Worm (Caenorhabditis elegans) whole organism, L1 larva: ENCODE measurements around the gene Y22D7AR.7.

ENCODE experiments used
- egl-27 ChIP-seq, 2 experiments: fragments of 150-350 bp in 1 of 2; sonication (generic microtip); optimal IDR thresholded peaks; 3 replicates each; lab custom pipeline; 2017 to 2018; ENCODE audit warnings: missing biosample characterization in 2 of 2, missing genetic modification characterization in 2 of 2, missing genetic modification reagents in 2 of 2
- fkh-4 ChIP-seq: sonication (generic microtip); optimal IDR thresholded peaks from 2 replicates; lab custom pipeline; 2016; ENCODE audit warnings: missing compliant biosample characterization, missing genetic modification characterization, borderline replicate concordance
- mab-9 ChIP-seq: fragments of 200-800 bp; sonication (Bioruptor generic); IDR thresholded peaks from 2 replicates; pipeline ENCODE4 v1.3.6; 2022; ENCODE audit warnings: missing genetic modification reagents, missing genetic modification characterization, missing compliant biosample characterization
- nhr-237 ChIP-seq: fragments of 150-350 bp; optimal IDR thresholded peaks from 2 replicates; lab custom pipeline; 2014; ENCODE audit warnings: missing biosample characterization, missing genetic modification characterization
- skn-1 ChIP-seq: fragments of 150-350 bp; optimal IDR thresholded peaks from 2 replicates; lab custom pipeline; 2014; ENCODE audit warnings: missing biosample characterization, missing genetic modification characterization
- unc-62 ChIP-seq: fragments of 150-350 bp; optimal IDR thresholded peaks from 2 replicates; lab custom pipeline; 2014; ENCODE audit warnings: missing biosample characterization, missing genetic modification reagents, missing genetic modification characterization

ce11 chrIII:1682262-1682661 is 5.6 kb downstream of the Y22D7AR.7 start:
- no peak for TF ChIP-seq nhr-237
- TF ChIP-seq mab-9 (GFP tag; lab: Robert Waterston, UW) = 0 out of 2 replicates have a peak, but pooled peaks have one; percentile 16
- TF ChIP-seq fkh-4 (tag; lab: Kevin White, UChicago) = no peak
- TF ChIP-seq unc-62 (GFP tag; lab: Kevin White, UChicago) = no peak
- TF ChIP-seq skn-1 (tag; lab: Kevin White, UChicago) = peak; percentile 26
- TF ChIP-seq egl-27 (tag; optimal IDR thresholded peaks at IDR 0.05; lab: Kevin White, UChicago) = no peak
